Fruit fly (Drosophila melanogaster): ENCODE data around the gene CG12170.

The CG12170 gene

DNA sequence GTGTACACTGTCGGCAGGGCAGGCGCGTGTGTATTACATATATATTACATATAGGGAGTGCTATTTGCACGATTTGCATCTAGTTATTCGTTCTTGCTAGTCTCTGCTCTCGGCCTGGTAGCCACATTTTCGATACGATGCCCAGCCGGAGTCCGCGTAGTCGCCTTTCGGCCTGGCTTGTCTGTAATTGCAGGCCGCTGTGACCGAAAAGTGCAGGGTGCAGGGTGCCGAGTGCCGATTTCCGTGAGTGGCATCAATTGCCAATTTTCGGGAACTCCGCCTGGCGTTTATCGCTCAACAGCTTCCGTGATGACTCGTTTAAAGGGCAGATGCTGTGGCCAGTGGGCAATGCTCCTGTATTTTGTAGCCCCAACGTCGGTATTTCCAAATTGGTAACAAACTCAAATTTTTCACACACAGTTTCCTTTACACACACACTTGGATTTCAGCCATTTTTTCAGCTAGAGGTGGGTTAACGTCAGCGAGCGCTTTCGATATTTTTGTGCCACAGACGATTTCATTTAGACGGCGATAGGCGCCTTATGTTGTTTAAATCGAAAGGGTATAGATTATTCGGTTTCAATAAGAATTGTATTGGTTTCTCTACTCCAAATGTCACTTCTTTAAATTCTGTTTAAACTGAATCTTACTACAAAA, 49.0 kb upstream of the CG12170 start, which contains the start of gene CG2926 (continued):
- TF ChIP-seq Fer3 (tag; optimal IDR thresholded peaks at IDR 0.05) (no peak), CG7928 (GFP tag; optimal IDR thresholded peaks at IDR 0.05) (peak; percentile 6), CG1603 (tag; optimal IDR thresholded peaks at IDR 0.05) (no peak), CG18599 (GFP tag; optimal IDR thresholded peaks at IDR 0.05) (no peak), CG16813 (GFP tag; IDR thresholded peaks at IDR 0.05; ENCODE audit: partially characterized antibody) (peak; percentile 88), CG7786 (GFP tag; optimal IDR thresholded peaks at IDR 0.05) (peak; percentile 39), Rx (GFP tag; IDR thresholded peaks at IDR 0.05) (no peak), pita (GFP tag; optimal IDR thresholded peaks at IDR 0.05) (no peak), CG6854 (GFP tag; optimal IDR thresholded peaks at IDR 0.05) (no peak), repo (GFP tag; optimal IDR thresholded peaks at IDR 0.05) (peak; percentile 16), Nf-YA (GFP tag; IDR thresholded peaks at IDR 0.05) (no peak), Abd-B (GFP tag; optimal IDR thresholded peaks at IDR 0.05) (no peak), HHEX (GFP tag; optimal IDR thresholded peaks at IDR 0.05) (no peak), lola (GFP tag; optimal IDR thresholded peaks at IDR 0.05) (no peak), CG2120 (GFP tag; optimal IDR thresholded peaks at IDR 0.05) (peak; percentile 68), psq (GFP tag; optimal IDR thresholded peaks at IDR 0.05) (no peak), oc (tag; optimal IDR thresholded peaks at IDR 0.05) (no peak), CG8089 (GFP tag; optimal IDR thresholded peaks at IDR 0.05) (no peak), Ssrp (tag; optimal IDR thresholded peaks at IDR 0.05) (no peak), Neu2 (GFP tag; optimal IDR thresholded peaks at IDR 0.05; ENCODE audit: borderline replicate concordance) (no peak), tll (GFP tag; optimal IDR thresholded peaks at IDR 0.05) (no peak), CG7963 (GFP tag; IDR thresholded peaks at IDR 0.05; ENCODE audit: partially characterized antibody) (peak; percentile 88), CG11247 (GFP tag; IDR thresholded peaks at IDR 0.05) (peak; percentile 26; the same call in 1 of the 2 replicates), ftz-f1 (GFP tag; optimal IDR thresholded peaks at IDR 0.05) (no peak), scrt (GFP tag; optimal IDR thresholded peaks at IDR 0.05) (no peak), CG9215 (GFP tag; IDR thresholded peaks at IDR 0.05) (no peak), prd (optimal IDR thresholded peaks at IDR 0.05) (no peak), prd (GFP tag; IDR thresholded peaks at IDR 0.05) (peak; percentile 31; the same call in 1 of the 3 replicates), CG1792 (GFP tag; optimal IDR thresholded peaks at IDR 0.05) (no peak), HLH3B (GFP tag; IDR thresholded peaks at IDR 0.05) (0 out of 2 replicates have a peak, but pooled peaks have one; percentile 6), Dref (GFP tag; IDR thresholded peaks at IDR 0.05) (peak; percentile 81), amos (GFP tag; IDR thresholded peaks at IDR 0.05; ENCODE audit: partially characterized antibody) (peak; percentile 93), Scr (GFP tag; IDR thresholded peaks at IDR 0.05; ENCODE audit: partially characterized antibody) (peak; percentile 89), aop (GFP tag; IDR thresholded peaks at IDR 0.05) (no peak), Gug (GFP tag; IDR thresholded peaks at IDR 0.05) (peak; percentile 75; the same call in 2 of the 4 replicates), Xbp1 (GFP tag; optimal IDR thresholded peaks at IDR 0.05) (no peak), CG14050 (GFP tag; IDR thresholded peaks at IDR 0.05) (no peak), CG32767 (GFP tag; IDR thresholded peaks at IDR 0.05) (peak; percentile 57; the same call in 1 of the 2 replicates), CG8765 (GFP tag; IDR thresholded peaks at IDR 0.05) (no peak), CG4617 (GFP tag; optimal IDR thresholded peaks at IDR 0.05; ENCODE audit: borderline replicate concordance) (peak; percentile 79), zf30C (GFP tag; optimal IDR thresholded peaks at IDR 0.05) (no peak), slou (GFP tag; optimal IDR thresholded peaks at IDR 0.05) (peak; percentile 16), Adf1 (GFP tag; IDR thresholded peaks at IDR 0.05) (no peak), Optix (GFP tag; IDR thresholded peaks at IDR 0.05) (0 out of 3 replicates have a peak, but pooled peaks have one; percentile 20), Opbp (GFP tag; IDR thresholded peaks at IDR 0.05; ENCODE audit: partially characterized antibody) (peak; percentile 94), pzg (GFP tag; optimal IDR thresholded peaks at IDR 0.05) (peak; percentile 71), ERR (GFP tag; optimal IDR thresholded peaks at IDR 0.05) (no peak), CG30403 (GFP tag; optimal IDR thresholded peaks at IDR 0.05) (no peak), sens-2 (GFP tag; IDR thresholded peaks at IDR 0.05) (no peak)
